Worm (Caenorhabditis elegans) whole organism, early embryonic: Measurements from ENCODE around the gene R09F10.3.

Source experiments
- F13C5.2 ChIP-seq: sonication (generic microtip); optimal IDR thresholded peaks from 2 replicates; lab custom pipeline; 2017; ENCODE audit warnings: mild to moderate bottlenecking, missing genetic modification characterization, inconsistent platforms, missing compliant biosample characterization
- aly-1 ChIP-seq: sonication (generic microtip); optimal IDR thresholded peaks from 2 replicates; lab custom pipeline; 2016; ENCODE audit warnings: missing genetic modification characterization, missing compliant biosample characterization
- ama-1 ChIP-seq: fragments of 150-350 bp; optimal IDR thresholded peaks from 2 replicates; lab custom pipeline; 2014
- ceh-36 ChIP-seq: sonication (generic microtip); optimal IDR thresholded peaks from 2 replicates; lab custom pipeline; 2016; ENCODE audit warnings: missing genetic modification characterization, inconsistent platforms, missing compliant biosample characterization
- ets-7 ChIP-seq: sonication (generic microtip); optimal IDR thresholded peaks from 2 replicates; lab custom pipeline; 2016; ENCODE audit warnings: missing genotype, missing genetic modification characterization, missing compliant biosample characterization
- flt-1 ChIP-seq: fragments of 200-800 bp; sonication (Bioruptor generic); IDR thresholded peaks from 2 replicates; pipeline ENCODE4 v1.3.6; 2022; ENCODE audit warnings: missing genetic modification characterization, missing compliant biosample characterization
- hmbx-1 ChIP-seq: sonication (generic microtip); optimal IDR thresholded peaks from 2 replicates; lab custom pipeline; 2016; ENCODE audit warnings: mild to moderate bottlenecking, missing genetic modification characterization, missing compliant biosample characterization
- hmg-4 ChIP-seq: fragments of 200-800 bp; sonication (Bioruptor generic); optimal IDR thresholded peaks from 2 replicates; lab custom pipeline; 2018; ENCODE audit warnings: mild to moderate bottlenecking, missing genetic modification characterization, missing compliant biosample characterization
- hnd-1 ChIP-seq: sonication (generic microtip); optimal IDR thresholded peaks from 2 replicates; lab custom pipeline; 2016; ENCODE audit warnings: missing genetic modification characterization, missing compliant biosample characterization
- scrt-1 ChIP-seq: fragments of 200-800 bp; sonication (Bioruptor generic); IDR thresholded peaks from 2 replicates; pipeline ENCODE4 v1.3.6; 2022; ENCODE audit warnings: missing genetic modification characterization, missing compliant biosample characterization
- tbx-11 ChIP-seq: fragments of 200-800 bp; sonication (Bioruptor generic); IDR thresholded peaks from 2 replicates; pipeline ENCODE4 v1.3.6; 2022; ENCODE audit warnings: missing genetic modification characterization, missing compliant biosample characterization
- tbx-37 ChIP-seq: fragments of 200-800 bp; sonication (Bioruptor generic); conservative IDR thresholded peaks from 2 replicates; pipeline ENCODE4 v1.3.6; 2022; ENCODE audit warnings: missing genetic modification reagents, missing genetic modification characterization, missing compliant biosample characterization
- tra-4 ChIP-seq: sonication (generic microtip); optimal IDR thresholded peaks from 2 replicates; lab custom pipeline; 2017; ENCODE audit warnings: missing genetic modification characterization, missing compliant biosample characterization

DNA sequence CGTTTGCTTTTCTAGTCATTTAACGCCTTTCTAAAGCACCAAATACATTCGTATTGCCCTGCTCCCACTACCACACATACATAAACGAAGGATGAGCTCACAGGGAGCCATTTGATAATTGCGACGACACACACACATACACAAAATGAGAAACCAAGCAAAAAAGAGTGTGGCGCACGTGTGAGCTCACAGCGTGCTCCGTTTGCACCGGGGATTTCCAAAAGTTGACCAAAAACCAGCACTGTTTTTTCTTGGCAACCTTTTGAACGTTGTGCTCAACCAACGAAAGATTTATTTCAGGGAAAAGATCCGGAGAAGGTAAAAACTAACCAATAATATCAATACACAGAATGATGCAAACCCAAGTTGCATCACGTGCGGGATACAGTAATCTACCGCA is 19.6 kb upstream of the R09F10.3 start, which contains the start of gene ksr-1:
- no peak for TF ChIP-seq flt-1
- no peak for TF ChIP-seq aly-1 (tag; lab: Kevin White, UChicago)
- TF ChIP-seq hnd-1 (tag; lab: Kevin White, UChicago) = no peak
- no peak for TF ChIP-seq tra-4 (tag; lab: Kevin White, UChicago)
- no peak for TF ChIP-seq ama-1
- no peak for TF ChIP-seq ets-7 (tag; lab: Kevin White, UChicago)
- no peak for TF ChIP-seq ceh-36 (tag; lab: Kevin White, UChicago)
- TF ChIP-seq tbx-11 (GFP tag; lab: Robert Waterston, UW) = no peak
- no peak for TF ChIP-seq scrt-1
- no peak for TF ChIP-seq hmg-4 (GFP tag; lab: Kevin White, UChicago)
- no peak for TF ChIP-seq hmbx-1 (tag; lab: Kevin White, UChicago)
- TF ChIP-seq tbx-37 (GFP tag; lab: Robert Waterston, UW) = no peak
- no peak for TF ChIP-seq F13C5.2 (tag; lab: Kevin White, UChicago)
